Fruit fly (Drosophila melanogaster): ENCODE results near the gene Snapin.

The Snapin gene

DNA sequence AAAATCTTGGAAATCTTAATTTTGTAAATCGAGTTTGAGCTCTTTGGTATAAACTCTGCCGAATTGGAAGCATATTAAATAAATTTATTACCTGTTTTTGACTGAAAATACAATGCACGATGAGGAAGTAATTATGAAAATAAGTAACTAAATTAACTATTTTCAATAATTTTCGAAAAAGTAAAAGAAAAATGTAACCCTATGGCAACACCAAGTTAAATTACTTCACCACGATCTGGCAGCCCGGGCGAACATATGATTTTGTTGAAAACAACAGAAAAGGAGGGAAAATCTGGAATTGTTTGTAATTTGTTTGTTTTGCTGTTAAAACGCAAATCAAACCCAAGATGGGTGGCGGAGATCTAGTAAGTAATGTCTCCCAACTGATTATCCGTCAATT, 14.6 kb downstream of the Snapin start, which contains the start of the genes CG9961 and Cwc25:
Gene CG9961 (minus strand): TSS at position 83 of the 400 bp plus-strand sequence.
Gene Cwc25 (plus strand): TSS at position 247 of the 400 bp plus-strand sequence.
- TF ChIP-seq Dfd (GFP tag; optimal IDR thresholded peaks at IDR 0.05) (no peak), Jra (GFP tag; optimal IDR thresholded peaks at IDR 0.05) (no peak), GATAd (GFP tag; optimal IDR thresholded peaks at IDR 0.05) (no peak), tai (GFP tag; optimal IDR thresholded peaks at IDR 0.05) (no peak), brk (GFP tag; optimal IDR thresholded peaks at IDR 0.05) (no peak), CG9705 (GFP tag; optimal IDR thresholded peaks at IDR 0.05) (no peak), psq (GFP tag; optimal IDR thresholded peaks at IDR 0.05) (no peak), HLH106 (tag; optimal IDR thresholded peaks at IDR 0.05) (peak; percentile 22), Abd-B (GFP tag; optimal IDR thresholded peaks at IDR 0.05) (no peak), Hnf4 (GFP tag; optimal IDR thresholded peaks at IDR 0.05) (no peak), N (GFP tag; optimal IDR thresholded peaks at IDR 0.05) (no peak), foxo (GFP tag; optimal IDR thresholded peaks at IDR 0.05) (peak in 1 of 2 experiments; percentile 8), pan (optimal IDR thresholded peaks at IDR 0.05) (no peak), Hr83 (GFP tag; optimal IDR thresholded peaks at IDR 0.05; ENCODE audit: poor library complexity, severe bottlenecking) (no peak)

DNA sequence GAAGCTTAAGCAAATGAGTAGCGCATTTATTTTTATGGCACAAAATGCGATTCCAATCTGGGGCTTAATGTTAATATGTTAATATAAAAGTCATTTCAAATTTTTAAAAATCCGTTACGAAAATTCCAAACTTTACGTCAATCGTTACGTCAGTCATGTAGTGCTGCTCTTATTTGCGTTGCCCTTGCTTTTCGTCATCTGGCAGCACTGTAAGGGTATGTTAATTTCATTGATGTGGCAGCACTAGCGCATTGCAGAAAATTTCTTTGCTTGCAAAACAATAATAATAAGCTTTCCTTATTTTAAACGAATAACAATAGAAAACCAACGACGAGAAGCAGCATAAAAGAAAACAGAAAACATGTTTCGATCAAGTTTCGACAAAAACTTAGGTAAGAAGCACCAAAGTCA, 19.7 kb downstream of the Snapin start, which contains the start of gene Hrs:
Gene Hrs (plus strand): TSS at position 167 of the 411 bp plus-strand sequence.
- TF ChIP-seq Abd-B (GFP tag; optimal IDR thresholded peaks at IDR 0.05) (no peak), psq (GFP tag; optimal IDR thresholded peaks at IDR 0.05) (peak; percentile 23), Rel (GFP tag; optimal IDR thresholded peaks at IDR 0.05) (no peak), Rel (tag; optimal IDR thresholded peaks at IDR 0.05) (peak; percentile 10)

DNA sequence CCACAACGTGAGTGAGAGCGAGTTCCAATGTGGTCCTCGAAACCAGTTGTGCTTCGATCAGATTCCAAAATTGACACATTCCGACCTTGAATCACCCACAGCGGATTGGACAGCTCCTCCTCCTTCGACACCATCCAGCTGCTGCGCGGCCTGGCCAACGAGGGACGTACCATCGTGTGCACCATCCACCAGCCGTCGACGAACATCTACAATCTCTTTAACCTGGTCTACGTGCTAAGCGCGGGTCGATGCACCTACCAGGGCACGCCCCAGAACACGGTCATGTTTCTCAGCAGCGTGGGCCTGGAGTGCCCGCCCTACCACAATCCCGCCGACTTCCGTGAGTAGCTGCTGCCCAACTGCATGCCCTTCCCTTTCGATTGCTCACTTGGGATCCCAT, 21.9 kb downstream of the Snapin start:
- TF ChIP-seq CG9705 (GFP tag; optimal IDR thresholded peaks at IDR 0.05) (no peak), GATAd (GFP tag; optimal IDR thresholded peaks at IDR 0.05) (no peak), dmrt93B (GFP tag; optimal IDR thresholded peaks at IDR 0.05) (no peak), Jra (GFP tag; optimal IDR thresholded peaks at IDR 0.05) (no peak), jim (GFP tag; optimal IDR thresholded peaks at IDR 0.05) (no peak), N (GFP tag; optimal IDR thresholded peaks at IDR 0.05) (no peak), Dif (GFP tag; optimal IDR thresholded peaks at IDR 0.05; ENCODE audit: partially characterized antibody) (no peak), woc (GFP tag; optimal IDR thresholded peaks at IDR 0.05) (no peak), rgr (GFP tag; optimal IDR thresholded peaks at IDR 0.05) (no peak), Abd-B (GFP tag; optimal IDR thresholded peaks at IDR 0.05) (no peak), CrebA (GFP tag; optimal IDR thresholded peaks at IDR 0.05; ENCODE audit: borderline replicate concordance) (no peak), sv (GFP tag; optimal IDR thresholded peaks at IDR 0.05) (no peak), Hr78 (GFP tag; optimal IDR thresholded peaks at IDR 0.05) (no peak), Dfd (GFP tag; optimal IDR thresholded peaks at IDR 0.05) (no peak)

- TF ChIP-seq Rel (GFP tag; optimal IDR thresholded peaks at IDR 0.05) (no peak), Rel (tag; optimal IDR thresholded peaks at IDR 0.05) (no peak), dl (GFP tag; optimal IDR thresholded peaks at IDR 0.05; ENCODE audit: insufficient read depth in 1 of 2, partially characterized antibody in 2 of 2) (no peak), Dfd (GFP tag; optimal IDR thresholded peaks at IDR 0.05) (no peak)
Observed at dm6 chr2L:2735539-2735938, 23.9 kb downstream of the Snapin start.

DNA sequence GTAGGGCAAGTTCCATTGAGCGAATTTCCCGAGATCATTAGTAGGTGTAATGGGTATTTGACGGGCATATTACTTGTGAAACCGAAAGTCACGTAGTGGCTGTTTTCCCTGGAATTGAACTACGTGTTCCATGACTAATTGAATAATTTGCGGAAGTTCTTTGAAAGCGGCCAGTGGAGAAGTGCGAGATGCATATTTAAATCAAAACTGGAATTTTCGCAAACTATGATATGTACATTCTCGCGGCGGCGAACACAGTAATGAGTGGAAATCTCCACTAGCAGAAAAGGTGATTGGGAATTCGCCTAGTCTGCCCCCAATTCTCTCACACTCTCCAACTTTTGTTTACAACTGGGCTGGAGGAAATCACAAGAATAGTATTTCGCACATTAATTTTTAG, 24.5 kb downstream of the Snapin start:
- no peak for TF ChIP-seq Rel (GFP tag; optimal IDR thresholded peaks at IDR 0.05)
- TF ChIP-seq Rel (tag; optimal IDR thresholded peaks at IDR 0.05), result no peak
- no peak for TF ChIP-seq sv (GFP tag; optimal IDR thresholded peaks at IDR 0.05)
- TF ChIP-seq Mio (GFP tag; optimal IDR thresholded peaks at IDR 0.05), result no peak
- no peak for TF ChIP-seq Abd-B (GFP tag; optimal IDR thresholded peaks at IDR 0.05)
- TF ChIP-seq Hr78 (GFP tag; optimal IDR thresholded peaks at IDR 0.05), result no peak
- no peak for TF ChIP-seq tai (GFP tag; optimal IDR thresholded peaks at IDR 0.05)
- TF ChIP-seq woc (GFP tag; optimal IDR thresholded peaks at IDR 0.05), result no peak
- no peak for TF ChIP-seq psq (GFP tag; optimal IDR thresholded peaks at IDR 0.05)
- TF ChIP-seq fru (GFP tag; optimal IDR thresholded peaks at IDR 0.05), result no peak
- no peak for TF ChIP-seq dsf (GFP tag; optimal IDR thresholded peaks at IDR 0.05; ENCODE audit: borderline replicate concordance)
- TF ChIP-seq rgr (GFP tag; optimal IDR thresholded peaks at IDR 0.05), result no peak
- TF ChIP-seq ey (GFP tag; optimal IDR thresholded peaks at IDR 0.05), result no peak
- TF ChIP-seq br (GFP tag; optimal IDR thresholded peaks at IDR 0.05), result no peak
- no peak for TF ChIP-seq usp (GFP tag; optimal IDR thresholded peaks at IDR 0.05)
- TF ChIP-seq pan (optimal IDR thresholded peaks at IDR 0.05), result no peak
- TF ChIP-seq dl (GFP tag; optimal IDR thresholded peaks at IDR 0.05; ENCODE audit: insufficient read depth in 1 of 2, partially characterized antibody in 2 of 2), result no peak
- no peak for TF ChIP-seq CG32264 (GFP tag; optimal IDR thresholded peaks at IDR 0.05)
- no peak for TF ChIP-seq HLH106 (tag; optimal IDR thresholded peaks at IDR 0.05)
- TF ChIP-seq Sp1 (GFP tag; optimal IDR thresholded peaks at IDR 0.05), result no peak
